Worm (Caenorhabditis elegans) whole organism, early embryonic: ENCODE data around the gene ZK84.4.

Experiments used
- ama-1 ChIP-seq: fragments of 150-350 bp; optimal IDR thresholded peaks from 2 replicates; lab custom pipeline; 2014
- ceh-13 ChIP-seq: fragments of 200-800 bp; sonication (Bioruptor generic); optimal IDR thresholded peaks from 2 replicates; lab custom pipeline; 2018; ENCODE audit warnings: mild to moderate bottlenecking, missing genetic modification characterization, missing compliant biosample characterization
- ets-7 ChIP-seq: sonication (generic microtip); optimal IDR thresholded peaks from 2 replicates; lab custom pipeline; 2016; ENCODE audit warnings: missing genotype, missing genetic modification characterization, missing compliant biosample characterization
- flt-1 ChIP-seq: fragments of 200-800 bp; sonication (Bioruptor generic); IDR thresholded peaks from 2 replicates; pipeline ENCODE4 v1.3.6; 2022; ENCODE audit warnings: missing genetic modification characterization, missing compliant biosample characterization
- pes-1 ChIP-seq: fragments of 200-800 bp; sonication (Bioruptor generic); IDR thresholded peaks from 2 replicates; pipeline ENCODE4 v1.3.6; 2022; ENCODE audit warnings: missing genetic modification reagents, missing genetic modification characterization, missing compliant biosample characterization
- scrt-1 ChIP-seq: fragments of 200-800 bp; sonication (Bioruptor generic); IDR thresholded peaks from 2 replicates; pipeline ENCODE4 v1.3.6; 2022; ENCODE audit warnings: missing genetic modification characterization, missing compliant biosample characterization
- sea-1 ChIP-seq: fragments of 200-800 bp; sonication (Bioruptor generic); conservative IDR thresholded peaks from 2 replicates; pipeline ENCODE4 v1.3.6; 2022; ENCODE audit warnings: missing genetic modification characterization, missing compliant biosample characterization
- tbx-11 ChIP-seq: fragments of 200-800 bp; sonication (Bioruptor generic); IDR thresholded peaks from 2 replicates; pipeline ENCODE4 v1.3.6; 2022; ENCODE audit warnings: missing genetic modification characterization, missing compliant biosample characterization
- tbx-37 ChIP-seq: fragments of 200-800 bp; sonication (Bioruptor generic); conservative IDR thresholded peaks from 2 replicates; pipeline ENCODE4 v1.3.6; 2022; ENCODE audit warnings: missing genetic modification reagents, missing genetic modification characterization, missing compliant biosample characterization
- tra-4 ChIP-seq: sonication (generic microtip); optimal IDR thresholded peaks from 2 replicates; lab custom pipeline; 2017; ENCODE audit warnings: missing genetic modification characterization, missing compliant biosample characterization

DNA sequence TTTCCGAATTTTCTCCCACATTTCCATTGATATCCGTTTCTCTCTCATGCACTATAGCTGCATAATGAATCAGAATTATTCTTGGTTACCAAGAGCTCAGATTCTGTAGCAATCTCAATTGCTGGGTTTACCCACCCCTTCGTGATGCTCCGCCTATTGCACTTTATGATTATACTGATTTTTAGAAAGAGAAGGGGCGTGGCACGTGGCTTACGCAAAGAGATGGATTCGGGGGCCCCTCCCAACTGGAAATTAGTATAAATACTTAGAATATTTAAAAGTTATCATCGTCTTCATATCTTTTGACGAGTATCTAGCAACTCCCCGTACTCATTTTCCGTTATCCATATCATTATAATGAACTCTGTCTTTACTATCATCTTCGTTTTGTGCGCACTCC lies 8.7 kb downstream of the ZK84.4 start, which contains the start of gene ins-6:
- TF ChIP-seq ama-1 (lab: Kevin White, UChicago) (no peak), flt-1 (GFP tag; lab: Robert Waterston, UW) (no peak), pes-1 (GFP tag; lab: Robert Waterston, UW) (no peak), sea-1 (no peak), tra-4 (no peak), tbx-37 (GFP tag; lab: Robert Waterston, UW) (no peak), scrt-1 (GFP tag; lab: Robert Waterston, UW) (no peak), tbx-11 (GFP tag; lab: Robert Waterston, UW) (no peak), ets-7 (tag; lab: Kevin White, UChicago) (no peak), ceh-13 (no peak)
